Worm (Caenorhabditis elegans): ENCODE results near the gene clec-56.

clec-56 gene

DNA sequence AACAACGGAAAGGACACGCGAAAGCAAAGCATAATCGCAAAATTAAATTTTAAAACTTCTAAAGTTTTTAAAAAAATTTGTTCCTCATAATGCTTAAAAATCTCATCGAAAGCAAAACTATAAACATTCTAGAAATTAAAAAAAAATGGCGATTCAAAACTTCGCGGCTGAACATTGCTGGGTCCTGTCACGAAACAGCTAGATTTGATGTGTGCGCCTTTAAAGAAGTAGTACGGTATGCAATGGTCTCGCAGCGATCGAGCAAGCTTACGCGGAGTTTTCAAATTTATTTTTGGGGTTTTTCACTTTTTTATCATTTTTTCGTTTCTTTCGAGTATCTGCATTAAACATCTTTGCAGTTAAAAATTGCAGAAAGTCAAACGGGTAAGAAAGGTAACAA lies 17.1 kb upstream of the clec-56 start, which contains the start of gene coh-3:
coh-3 (plus strand) TSS at position 353 of the 400 bp plus-strand sequence.
- TF ChIP-seq elt-2 (tag; optimal IDR thresholded peaks at IDR 0.05) (no peak), aly-2 (tag; optimal IDR thresholded peaks at IDR 0.05) (no peak), mdl-1 (tag; optimal IDR thresholded peaks at IDR 0.05) (no peak), nhr-28 (tag; optimal IDR thresholded peaks at IDR 0.05) (no peak), daf-12 (tag; optimal IDR thresholded peaks at IDR 0.05) (no peak), ceh-28 (tag; optimal IDR thresholded peaks at IDR 0.05) (no peak), ZK546.5 (tag; optimal IDR thresholded peaks at IDR 0.05) (no peak), unc-62 (GFP tag; optimal IDR thresholded peaks at IDR 0.05) (no peak), nhr-23 (tag; optimal IDR thresholded peaks at IDR 0.05) (no peak), pqm-1 (tag; optimal IDR thresholded peaks at IDR 0.05) (no peak), nhr-76 (tag; optimal IDR thresholded peaks at IDR 0.05) (no peak), fkh-2 (tag; optimal IDR thresholded peaks at IDR 0.05) (no peak), egl-5 (tag; optimal IDR thresholded peaks at IDR 0.05) (no peak), fos-1 (tag; optimal IDR thresholded peaks at IDR 0.05) (no peak), nhr-77 (tag; optimal IDR thresholded peaks at IDR 0.05) (no peak), skn-1 (tag; optimal IDR thresholded peaks at IDR 0.05) (no peak), nhr-11 (tag; optimal IDR thresholded peaks at IDR 0.05) (no peak)

DNA sequence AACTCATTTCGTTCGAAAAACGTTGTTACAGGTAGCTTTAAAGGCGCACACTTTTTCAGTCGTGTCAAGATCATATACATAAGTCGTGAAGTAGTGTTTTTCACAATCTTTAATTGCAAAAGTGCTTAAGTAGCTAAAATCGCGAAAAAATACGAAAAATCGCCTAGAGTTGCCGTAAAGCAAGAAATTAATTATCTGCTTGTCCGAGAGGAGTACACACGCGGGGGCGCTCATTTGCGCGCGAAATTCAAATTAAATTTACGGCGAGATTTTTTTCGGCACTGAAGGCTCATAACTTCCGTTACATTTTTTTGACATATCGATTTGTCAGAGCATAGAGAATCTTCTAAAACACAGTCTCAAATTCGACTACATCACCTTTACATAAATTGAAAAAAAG lies 14.1 kb upstream of the clec-56 start:
- no peak for TF ChIP-seq snpc-4 (tag; optimal IDR thresholded peaks at IDR 0.05)
- TF ChIP-seq ztf-4 (tag; optimal IDR thresholded peaks at IDR 0.05), result no peak
- no peak for TF ChIP-seq zag-1 (tag; optimal IDR thresholded peaks at IDR 0.05)
- TF ChIP-seq ceh-82 (tag; optimal IDR thresholded peaks at IDR 0.05), result no peak
- no peak for TF ChIP-seq nhr-11 (tag; optimal IDR thresholded peaks at IDR 0.05)
- no peak for TF ChIP-seq R02D3.7 (tag; optimal IDR thresholded peaks at IDR 0.05)
- TF ChIP-seq egl-5 (tag; optimal IDR thresholded peaks at IDR 0.05), result no peak
- TF ChIP-seq jun-1 (tag; optimal IDR thresholded peaks at IDR 0.05), result no peak
- no peak for TF ChIP-seq egl-27 (tag; optimal IDR thresholded peaks at IDR 0.05)
- no peak for TF ChIP-seq nfya-1 (tag; optimal IDR thresholded peaks at IDR 0.05; ENCODE audit: insufficient read depth)
- TF ChIP-seq skn-1 (tag; optimal IDR thresholded peaks at IDR 0.05), result no peak
- TF ChIP-seq fkh-2 (tag; optimal IDR thresholded peaks at IDR 0.05), result no peak
- no peak for TF ChIP-seq ceh-16 (tag; optimal IDR thresholded peaks at IDR 0.05)
- no peak for TF ChIP-seq nhr-77 (tag; optimal IDR thresholded peaks at IDR 0.05)
- no peak for TF ChIP-seq unc-62 (GFP tag; optimal IDR thresholded peaks at IDR 0.05)
- no peak for TF ChIP-seq lin-15B (tag; optimal IDR thresholded peaks at IDR 0.05)
- TF ChIP-seq mml-1 (tag; optimal IDR thresholded peaks at IDR 0.05), result no peak
- no peak for TF ChIP-seq nhr-28 (tag; optimal IDR thresholded peaks at IDR 0.05)
- no peak for TF ChIP-seq pha-4 (tag; optimal IDR thresholded peaks at IDR 0.05)
- TF ChIP-seq tbx-2 (tag; optimal IDR thresholded peaks at IDR 0.05), result no peak

DNA sequence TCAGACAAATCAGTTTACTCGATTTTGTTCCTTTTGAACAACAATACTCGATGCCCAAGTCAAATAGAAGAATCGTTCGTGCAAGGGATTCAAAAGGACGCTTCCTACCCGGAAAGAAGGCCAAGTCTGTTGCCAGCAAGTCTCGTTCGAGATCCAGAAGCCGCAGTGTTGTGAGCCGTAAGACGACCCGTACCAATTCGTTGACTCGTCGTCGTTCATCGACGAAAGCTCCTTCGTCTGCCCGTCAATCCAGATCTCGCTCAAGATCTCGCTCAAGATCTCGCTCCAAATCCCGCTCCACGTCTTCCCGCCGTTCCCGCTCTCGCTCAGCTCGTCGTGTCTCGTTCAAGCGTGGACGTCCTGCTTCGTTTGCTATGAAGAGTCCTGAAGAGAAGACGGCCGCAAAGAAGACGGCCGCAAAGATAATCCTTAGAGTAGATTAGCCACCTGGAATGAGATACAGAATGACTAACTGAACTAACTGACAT lies 13.5 kb upstream of the clec-56 start, which contains the start of gene F08H9.2:
F08H9.2 (plus strand) TSS at position 51 of the 488 bp plus-strand sequence.
- TF ChIP-seq skn-1 (tag; optimal IDR thresholded peaks at IDR 0.05), result no peak
- no peak for TF ChIP-seq ceh-28 (tag; optimal IDR thresholded peaks at IDR 0.05)
- TF ChIP-seq nhr-76 (tag; optimal IDR thresholded peaks at IDR 0.05), result no peak
- TF ChIP-seq nhr-43 (tag; optimal IDR thresholded peaks at IDR 0.05; ENCODE audit: poor library complexity, severe bottlenecking), result no peak
- TF ChIP-seq nhr-77 (tag; optimal IDR thresholded peaks at IDR 0.05), result no peak
- TF ChIP-seq snpc-4 (tag; optimal IDR thresholded peaks at IDR 0.05), result no peak
- TF ChIP-seq nhr-25 (tag; optimal IDR thresholded peaks at IDR 0.05), result no peak
- no peak for TF ChIP-seq nhr-67 (tag; optimal IDR thresholded peaks at IDR 0.05)
- TF ChIP-seq fos-1 (tag; optimal IDR thresholded peaks at IDR 0.05), result no peak
- TF ChIP-seq jun-1 (tag; optimal IDR thresholded peaks at IDR 0.05), result no peak
- no peak for TF ChIP-seq ZK546.5 (tag; optimal IDR thresholded peaks at IDR 0.05)
- no peak for TF ChIP-seq zag-1 (tag; optimal IDR thresholded peaks at IDR 0.05)
- TF ChIP-seq sea-2 (GFP tag; optimal IDR thresholded peaks at IDR 0.05), result no peak
- TF ChIP-seq eor-1 (tag; optimal IDR thresholded peaks at IDR 0.05), result no peak
- TF ChIP-seq nfya-1 (tag; optimal IDR thresholded peaks at IDR 0.05; ENCODE audit: insufficient read depth), result no peak
- no peak for TF ChIP-seq ceh-82 (tag; optimal IDR thresholded peaks at IDR 0.05)
- TF ChIP-seq lin-15B (tag; optimal IDR thresholded peaks at IDR 0.05), result no peak
- TF ChIP-seq elt-3 (tag; optimal IDR thresholded peaks at IDR 0.05), result no peak

DNA sequence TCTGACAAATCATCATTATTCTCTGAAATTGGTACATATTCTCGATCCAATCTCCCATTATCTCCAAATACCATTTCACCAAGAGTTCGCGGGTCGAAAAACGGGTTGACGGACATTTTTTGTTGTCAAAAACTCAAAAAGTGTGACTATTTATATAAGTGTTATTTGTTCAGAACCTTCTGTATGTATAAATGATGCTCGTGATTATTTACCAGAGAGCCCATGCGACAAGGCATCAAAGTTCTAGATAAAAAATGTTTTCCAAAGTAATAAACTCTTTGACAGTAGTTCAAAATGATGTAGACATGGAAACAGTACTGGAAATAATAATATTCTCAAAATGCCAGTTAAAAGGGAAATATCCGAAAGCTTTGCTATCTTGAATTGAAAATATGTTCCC lies 11.5 kb upstream of the clec-56 start:
- peak; percentile 64 for TF ChIP-seq pha-4 (tag; optimal IDR thresholded peaks at IDR 0.05)
- TF ChIP-seq elt-3 (tag; optimal IDR thresholded peaks at IDR 0.05), result no peak
- no peak for TF ChIP-seq ztf-11 (tag; optimal IDR thresholded peaks at IDR 0.05)

Data from whole organism, L3 larva.